In the genomic region with DNA sequence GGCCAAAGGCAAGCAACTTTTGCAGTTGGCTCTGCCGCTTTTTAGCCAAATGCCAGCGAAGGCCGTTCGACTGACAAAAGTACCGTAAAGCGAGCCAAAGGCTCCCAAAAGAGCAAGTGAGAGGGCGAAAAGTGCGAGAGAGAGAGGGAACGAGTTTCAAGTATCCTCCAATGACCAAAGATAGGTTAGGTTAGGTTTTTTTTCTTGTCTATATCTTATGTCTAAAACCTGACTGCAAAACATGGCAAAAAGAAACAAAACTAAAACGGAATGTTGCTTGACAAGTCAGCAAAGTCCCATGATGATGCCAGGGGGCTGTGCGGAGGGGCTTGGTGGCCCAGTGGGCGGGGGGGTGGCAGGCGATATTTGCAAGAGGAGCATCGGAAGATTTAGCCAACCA, we compare ENCODE assay signal across 3 fruit fly cellular contexts.
TF ChIP-seq lines count a peak whose summit lies in the region.

No protein-coding gene starts in this region.

- TF ChIP-seq CTCF in whole organism, embryonic (GFP tag; optimal IDR thresholded peaks at IDR 0.05; lab: Kevin White, UChicago): no peak

TF ChIP-seq in whole organism, embryonic, 481 proteins besides CTCF, POLR2A, EP300 and RAD21:
- TF ChIP-seq CG30403 (GFP tag; optimal IDR thresholded peaks at IDR 0.05; lab: Kevin White, UChicago): no peak
- no peak for TF ChIP-seq h (optimal IDR thresholded peaks at IDR 0.05; lab: Kevin White, UChicago)
- peak in 1 of 2 experiments; percentile 35 for TF ChIP-seq bsh (GFP tag; optimal IDR thresholded peaks at IDR 0.05; lab: Kevin White, UChicago)
- TF ChIP-seq ewg (GFP tag; optimal IDR thresholded peaks at IDR 0.05; lab: Kevin White, UChicago): no peak
- TF ChIP-seq zf30C (GFP tag; optimal IDR thresholded peaks at IDR 0.05; lab: Kevin White, UChicago): no peak
- no peak for TF ChIP-seq CG5245 (GFP tag; optimal IDR thresholded peaks at IDR 0.05; lab: Kevin White, UChicago)
- TF ChIP-seq hb (GFP tag; IDR thresholded peaks at IDR 0.05; lab: Robert Waterston, UW; ENCODE audit: partially characterized antibody): 0 out of 3 replicates have a peak, but pooled peaks have one; percentile 34
- no peak for TF ChIP-seq Atf-2 (GFP tag; optimal IDR thresholded peaks at IDR 0.05; lab: Kevin White, UChicago)
- TF ChIP-seq CG7928 (GFP tag; optimal IDR thresholded peaks at IDR 0.05; lab: Kevin White, UChicago): no peak
- peak; percentile 56; the same call in 1 of the 2 replicates for TF ChIP-seq Drgx (GFP tag; IDR thresholded peaks at IDR 0.05; lab: Robert Waterston, UW)
- TF ChIP-seq YL-1 (GFP tag; optimal IDR thresholded peaks at IDR 0.05; lab: Kevin White, UChicago): no peak

TF ChIP-seq in whole organism, prepupa, 60 proteins besides CTCF, POLR2A, EP300 and RAD21:
- TF ChIP-seq topi (GFP tag; optimal IDR thresholded peaks at IDR 0.05; lab: Kevin White, UChicago): no peak
- TF ChIP-seq CG6808 (GFP tag; optimal IDR thresholded peaks at IDR 0.05; lab: Kevin White, UChicago): peak; percentile 26
- TF ChIP-seq CG3032 (tag; optimal IDR thresholded peaks at IDR 0.05; lab: Kevin White, UChicago): no peak
- peak; percentile 33 for TF ChIP-seq CG6276 (GFP tag; optimal IDR thresholded peaks at IDR 0.05; lab: Kevin White, UChicago)
- no peak for TF ChIP-seq CG16779 (tag; optimal IDR thresholded peaks at IDR 0.05; lab: Kevin White, UChicago)
- peak; percentile 64 for TF ChIP-seq Lpt (GFP tag; optimal IDR thresholded peaks at IDR 0.05; lab: Kevin White, UChicago)
- TF ChIP-seq CG4318 (GFP tag; optimal IDR thresholded peaks at IDR 0.05; lab: Kevin White, UChicago): no peak
- peak; percentile 21; the same call in 1 of the 2 replicates for TF ChIP-seq CG11294 (GFP tag; IDR thresholded peaks at IDR 0.05; lab: Robert Waterston, UW)
- peak; percentile 83 for TF ChIP-seq CG8119 (GFP tag; IDR thresholded peaks at IDR 0.05; lab: Robert Waterston, UW)
- TF ChIP-seq eg (GFP tag; IDR thresholded peaks at IDR 0.05; lab: Robert Waterston, UW): peak; percentile 67; the same call in 2 of the 3 replicates
- peak; percentile 4 for TF ChIP-seq dac (GFP tag; optimal IDR thresholded peaks at IDR 0.05; lab: Kevin White, UChicago)
- no peak for TF ChIP-seq CG8319 (GFP tag; optimal IDR thresholded peaks at IDR 0.05; lab: Kevin White, UChicago)
- TF ChIP-seq CG15336 (GFP tag; IDR thresholded peaks at IDR 0.05; lab: Robert Waterston, UW): peak; percentile 61; the same call in 1 of the 2 replicates
- no peak for TF ChIP-seq CG32006 (GFP tag; optimal IDR thresholded peaks at IDR 0.05; lab: Kevin White, UChicago)

TF ChIP-seq in whole organism, pupa, 21 proteins besides CTCF, POLR2A, EP300 and RAD21:
- TF ChIP-seq rn (GFP tag; IDR thresholded peaks at IDR 0.05; lab: Robert Waterston, UW) (no peak), CG32121 (GFP tag; IDR thresholded peaks at IDR 0.05; lab: Robert Waterston, UW) (peak; percentile 28; the same call in 1 of the 2 replicates), CG4496 (GFP tag; IDR thresholded peaks at IDR 0.05; lab: Robert Waterston, UW) (peak; percentile 75; the same call in 2 of the 3 replicates), EcR (GFP tag; optimal IDR thresholded peaks at IDR 0.05; lab: Kevin White, UChicago) (no peak), Ets98B (GFP tag; IDR thresholded peaks at IDR 0.05; lab: Robert Waterston, UW) (peak; percentile 56; the same call in 1 of the 2 replicates), CG34367 (tag; optimal IDR thresholded peaks at IDR 0.05; lab: Kevin White, UChicago) (no peak), CG15710 (tag; optimal IDR thresholded peaks at IDR 0.05; lab: Kevin White, UChicago) (no peak), CG8159 (tag; optimal IDR thresholded peaks at IDR 0.05; lab: Kevin White, UChicago) (no peak), CG9948 (tag; optimal IDR thresholded peaks at IDR 0.05; lab: Kevin White, UChicago) (no peak), Snoo (tag; optimal IDR thresholded peaks at IDR 0.05; lab: Kevin White, UChicago) (no peak), fd96Ca (GFP tag; IDR thresholded peaks at IDR 0.05; lab: Robert Waterston, UW) (peak; percentile 61; the same call in 1 of the 3 replicates), Pif1A (GFP tag; optimal IDR thresholded peaks at IDR 0.05; lab: Kevin White, UChicago) (no peak), CG17806 (tag; optimal IDR thresholded peaks at IDR 0.05; lab: Kevin White, UChicago) (no peak), D1 (tag; optimal IDR thresholded peaks at IDR 0.05; lab: Kevin White, UChicago) (no peak), gl (tag; optimal IDR thresholded peaks at IDR 0.05; lab: Kevin White, UChicago) (no peak), CG13204 (GFP tag; optimal IDR thresholded peaks at IDR 0.05; lab: Kevin White, UChicago) (peak; percentile 35), Pif1B (GFP tag; optimal IDR thresholded peaks at IDR 0.05; lab: Kevin White, UChicago) (no peak), CG10348 (GFP tag; IDR thresholded peaks at IDR 0.05; lab: Robert Waterston, UW) (peak; percentile 13; the same call in 1 of the 2 replicates), CG12605 (GFP tag; IDR thresholded peaks at IDR 0.05; lab: Robert Waterston, UW) (peak; percentile 81), CG14655 (GFP tag; optimal IDR thresholded peaks at IDR 0.05; lab: Kevin White, UChicago) (peak; percentile 9)
TF ChIP-seq in whole organism, pupa: peak in this region for 8.
